Worm (Caenorhabditis elegans) whole organism, L1 larva: ENCODE results near the gene tkr-1.

ENCODE experiments used
- C04F5.9 ChIP-seq: sonication (generic microtip); optimal IDR thresholded peaks from 2 replicates; lab custom pipeline; 2016; ENCODE audit warnings: missing genetic modification characterization, missing compliant biosample characterization
- C16A3.4 ChIP-seq: fragments of 150-350 bp; optimal IDR thresholded peaks from 2 replicates; lab custom pipeline; 2014; ENCODE audit warnings: missing biosample characterization, missing genetic modification characterization
- C34B4.2 ChIP-seq: sonication (generic microtip); optimal IDR thresholded peaks from 2 replicates; lab custom pipeline; 2017; ENCODE audit warnings: mild to moderate bottlenecking, missing genetic modification characterization, missing compliant biosample characterization
- F16B12.6 ChIP-seq: fragments of 150-350 bp; optimal IDR thresholded peaks from 2 replicates; lab custom pipeline; 2014; ENCODE audit warnings: missing biosample characterization, missing genetic modification characterization
- ama-1 ChIP-seq: fragments of 150-350 bp; optimal IDR thresholded peaks from 2 replicates; lab custom pipeline; 2014
- blmp-1 ChIP-seq: fragments of 150-350 bp; optimal IDR thresholded peaks from 2 replicates; lab custom pipeline; 2014; ENCODE audit warnings: missing biosample characterization, missing genetic modification characterization
- ceh-63 ChIP-seq: fragments of 200-800 bp; sonication (Bioruptor generic); optimal IDR thresholded peaks from 2 replicates; lab custom pipeline; 2018; ENCODE audit warnings: mild to moderate bottlenecking, missing genetic modification characterization, missing compliant biosample characterization
- ceh-82 ChIP-seq, 3 experiments: fragments of 150-350 bp in 1 of 3; sonication (generic microtip) in 2 of 3; optimal IDR thresholded peaks; 2 replicates each; lab custom pipeline; 2014 to 2017; ENCODE audit warnings: missing biosample characterization in 3 of 3, missing genetic modification characterization in 3 of 3
- ceh-90 ChIP-seq: sonication (generic microtip); optimal IDR thresholded peaks from 2 replicates; lab custom pipeline; 2016; ENCODE audit warnings: missing genetic modification characterization, missing compliant biosample characterization
- ces-1 ChIP-seq: fragments of 150-350 bp; optimal IDR thresholded peaks from 2 replicates; lab custom pipeline; 2014; ENCODE audit warnings: missing biosample characterization, missing genetic modification reagents, missing genetic modification characterization
- dpl-1 ChIP-seq, 3 experiments: fragments of 150-350 bp in 2 of 3; sonication (generic microtip) in 1 of 3; optimal IDR thresholded peaks; 2 replicates each; lab custom pipeline; 2014 to 2017; ENCODE audit warnings: missing biosample characterization in 3 of 3, missing genetic modification characterization in 3 of 3, missing genetic modification reagents in 3 of 3
- dsc-1 ChIP-seq: sonication (generic microtip); optimal IDR thresholded peaks from 2 replicates; lab custom pipeline; 2016; ENCODE audit warnings: mild to moderate bottlenecking, missing genetic modification characterization, missing compliant biosample characterization
- egl-27 ChIP-seq, 2 experiments: fragments of 150-350 bp in 1 of 2; sonication (generic microtip); optimal IDR thresholded peaks; 3 replicates each; lab custom pipeline; 2017 to 2018; ENCODE audit warnings: missing biosample characterization in 2 of 2, missing genetic modification characterization in 2 of 2, missing genetic modification reagents in 2 of 2
- elt-3 ChIP-seq, 6 experiments: fragments of 150-350 bp in 1 of 6; sonication (generic microtip); optimal IDR thresholded peaks; 2 replicates each; lab custom pipeline; 2017 to 2018; ENCODE audit warnings: missing biosample characterization in 6 of 6, missing genetic modification characterization in 6 of 6, inconsistent platforms in 1 of 6
- ets-5 ChIP-seq: fragments of 200-800 bp; sonication (Bioruptor generic); IDR thresholded peaks from 2 replicates; pipeline ENCODE4 v1.3.6; 2022; ENCODE audit warnings: missing genetic modification characterization, missing compliant biosample characterization
- fkh-10 ChIP-seq: sonication (generic microtip); optimal IDR thresholded peaks from 2 replicates; lab custom pipeline; 2017; ENCODE audit warnings: missing biosample characterization, missing genetic modification reagents, missing genetic modification characterization
- fkh-8 ChIP-seq: sonication (generic microtip); optimal IDR thresholded peaks from 2 replicates; lab custom pipeline; 2016; ENCODE audit warnings: mild to moderate bottlenecking, missing genetic modification characterization, missing compliant biosample characterization
- fos-1 ChIP-seq: fragments of 150-350 bp; optimal IDR thresholded peaks from 2 replicates; lab custom pipeline; 2014; ENCODE audit warnings: missing biosample characterization, missing genetic modification characterization
- grh-1 ChIP-seq: fragments of 200-800 bp; sonication (Bioruptor generic); IDR thresholded peaks from 2 replicates; pipeline ENCODE4 v1.3.6; 2022; ENCODE audit warnings: missing genetic modification reagents, missing genetic modification characterization, missing compliant biosample characterization
- hlh-17 ChIP-seq: fragments of 200-800 bp; sonication (Bioruptor generic); optimal IDR thresholded peaks from 2 replicates; lab custom pipeline; 2018; ENCODE audit warnings: missing genetic modification characterization, mild to moderate bottlenecking, missing compliant biosample characterization, moderate library complexity, borderline replicate concordance
- isw-1 ChIP-seq: fragments of 200-800 bp; sonication (Bioruptor generic); IDR thresholded peaks from 2 replicates; pipeline ENCODE4 v1.3.6; 2022; ENCODE audit warnings: missing genetic modification characterization, missing compliant biosample characterization
- jun-1 ChIP-seq: fragments of 150-350 bp; optimal IDR thresholded peaks from 2 replicates; lab custom pipeline; 2014; ENCODE audit warnings: missing biosample characterization, missing genetic modification reagents, missing genetic modification characterization
- lin-14 ChIP-seq: fragments of 200-800 bp; sonication (Bioruptor generic); optimal IDR thresholded peaks from 2 replicates; lab custom pipeline; 2018; ENCODE audit warnings: mild to moderate bottlenecking, missing genetic modification characterization, moderate library complexity, missing compliant biosample characterization
- lin-35 ChIP-seq, 2 experiments: fragments of 150-350 bp; optimal IDR thresholded peaks; 2 replicates each; lab custom pipeline; 2014; ENCODE audit warnings: missing biosample characterization in 2 of 2, missing genetic modification characterization in 2 of 2, missing genetic modification reagents in 2 of 2
- lin-39 ChIP-seq: fragments of 150-350 bp; optimal IDR thresholded peaks from 2 replicates; lab custom pipeline; 2014; ENCODE audit warnings: missing biosample characterization, missing genetic modification reagents, missing genetic modification characterization
- lsy-2 ChIP-seq, 2 experiments: fragments of 150-350 bp; optimal IDR thresholded peaks; 2 replicates each; lab custom pipeline; 2014; ENCODE audit warnings: missing biosample characterization in 2 of 2, missing genetic modification characterization in 2 of 2
- mab-9 ChIP-seq: fragments of 200-800 bp; sonication (Bioruptor generic); IDR thresholded peaks from 2 replicates; pipeline ENCODE4 v1.3.6; 2022; ENCODE audit warnings: missing genetic modification reagents, missing genetic modification characterization, missing compliant biosample characterization
- mdl-1 ChIP-seq, 2 experiments: fragments of 150-350 bp; optimal IDR thresholded peaks; 2 replicates each; lab custom pipeline; 2014 to 2017; ENCODE audit warnings: missing biosample characterization in 2 of 2, missing genetic modification characterization in 2 of 2, inconsistent platforms in 1 of 2
- nhr-12 ChIP-seq: sonication (generic microtip); optimal IDR thresholded peaks from 2 replicates; lab custom pipeline; 2017; ENCODE audit warnings: missing biosample characterization, missing genetic modification characterization
- nhr-19 ChIP-seq: fragments of 200-800 bp; sonication (Bioruptor generic); conservative IDR thresholded peaks from 2 replicates; pipeline ENCODE4 v1.3.6; 2022; ENCODE audit warnings: missing genetic modification characterization, missing compliant biosample characterization
- nhr-71 ChIP-seq: sonication (generic microtip); optimal IDR thresholded peaks from 2 replicates; lab custom pipeline; 2016; ENCODE audit warnings: mild to moderate bottlenecking, missing genetic modification characterization, moderate library complexity, missing compliant biosample characterization
- nhr-77 ChIP-seq: fragments of 150-350 bp; optimal IDR thresholded peaks from 2 replicates; lab custom pipeline; 2014; ENCODE audit warnings: missing biosample characterization, missing genetic modification characterization
- nhr-85 ChIP-seq: sonication (generic microtip); peaks from one replicate; lab custom pipeline; 2016; ENCODE audit warnings: missing genetic modification characterization, inconsistent platforms, missing compliant biosample characterization
- nhr-90 ChIP-seq: sonication (generic microtip); optimal IDR thresholded peaks from 2 replicates; lab custom pipeline; 2016; ENCODE audit warnings: mild to moderate bottlenecking, missing genetic modification characterization, missing compliant biosample characterization; ENCODE audit not compliant: poor library complexity
- pag-3 ChIP-seq: sonication (generic microtip); optimal IDR thresholded peaks from 2 replicates; lab custom pipeline; 2017; ENCODE audit warnings: missing genetic modification characterization, mild to moderate bottlenecking, missing compliant biosample characterization, antibody characterized with exemption, borderline replicate concordance; ENCODE audit not compliant: insufficient read depth
- rnt-1 ChIP-seq: sonication (generic microtip); optimal IDR thresholded peaks from 2 replicates; lab custom pipeline; 2016; ENCODE audit warnings: mild to moderate bottlenecking, missing genetic modification characterization, moderate library complexity, missing compliant biosample characterization
- skn-1 ChIP-seq: fragments of 150-350 bp; optimal IDR thresholded peaks from 2 replicates; lab custom pipeline; 2014; ENCODE audit warnings: missing biosample characterization, missing genetic modification characterization
- snu-23 ChIP-seq: sonication (generic microtip); optimal IDR thresholded peaks from 2 replicates; lab custom pipeline; 2016; ENCODE audit warnings: missing genetic modification characterization, missing compliant biosample characterization
- sup-37 ChIP-seq: fragments of 200-800 bp; sonication (Bioruptor generic); optimal IDR thresholded peaks from 2 replicates; lab custom pipeline; 2018; ENCODE audit warnings: mild to moderate bottlenecking, missing genetic modification characterization, missing compliant biosample characterization
- swsn-7 ChIP-seq: sonication (generic microtip); optimal IDR thresholded peaks from 2 replicates; lab custom pipeline; 2016; ENCODE audit warnings: missing genetic modification characterization, missing compliant biosample characterization
- tbx-2 ChIP-seq: sonication (generic microtip); optimal IDR thresholded peaks from 2 replicates; lab custom pipeline; 2016; ENCODE audit warnings: missing genetic modification characterization, missing compliant biosample characterization
- tlp-1 ChIP-seq: fragments of 150-350 bp; optimal IDR thresholded peaks from 2 replicates; lab custom pipeline; 2014; ENCODE audit warnings: missing biosample characterization, missing genetic modification characterization
- unc-98 ChIP-seq: fragments of 200-800 bp; sonication (Bioruptor generic); IDR thresholded peaks from 2 replicates; pipeline ENCODE4 v1.3.6; 2022; ENCODE audit warnings: missing genetic modification characterization, missing compliant biosample characterization
- zip-4 ChIP-seq: fragments of 200-800 bp; sonication (Bioruptor generic); optimal IDR thresholded peaks from 2 replicates; lab custom pipeline; 2018; ENCODE audit warnings: mild to moderate bottlenecking, missing genetic modification characterization, moderate library complexity, missing compliant biosample characterization
- ztf-11 ChIP-seq, 2 experiments: sonication (generic microtip); optimal IDR thresholded peaks; 2 replicates each; lab custom pipeline; 2016 to 2017; ENCODE audit warnings: missing genetic modification characterization in 2 of 2, missing biosample characterization in 1 of 2, missing compliant biosample characterization in 1 of 2

tkr-1 gene

DNA sequence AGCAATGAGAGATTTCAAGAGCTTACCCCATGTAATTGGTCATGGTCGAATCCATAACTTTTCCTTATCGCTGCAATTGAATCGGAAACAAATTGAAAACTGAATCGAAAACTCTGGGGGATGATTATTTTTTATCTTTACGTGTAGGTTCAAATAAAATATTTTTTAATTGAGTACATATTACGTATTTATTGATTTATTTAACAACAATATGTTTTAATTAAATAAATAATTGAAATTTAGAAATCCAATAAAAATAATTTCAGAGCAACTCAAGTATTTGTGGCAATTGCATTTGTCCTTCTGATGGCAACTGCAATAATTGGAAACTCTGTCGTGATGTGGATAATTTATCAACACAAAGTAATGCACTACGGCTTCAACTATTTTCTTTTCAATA, 1.9 kb downstream of the tkr-1 start, which contains the start of gene C38C10.3:
C38C10.3 (minus strand) TSS at position 101 of the 400 bp plus-strand sequence.
- TF ChIP-seq ets-5 (no peak), lsy-2 (tag; optimal IDR thresholded peaks at IDR 0.05; lab: Kevin White, UChicago) (no peak), ceh-82 (tag; optimal IDR thresholded peaks at IDR 0.05; lab: Kevin White, UChicago) (no peak), fos-1 (tag; lab: Kevin White, UChicago) (no peak), swsn-7 (no peak), C04F5.9 (tag; lab: Kevin White, UChicago) (no peak), dpl-1 (GFP tag; optimal IDR thresholded peaks at IDR 0.05; lab: Kevin White, UChicago) (no peak), hlh-17 (GFP tag; lab: Kevin White, UChicago) (no peak)

DNA sequence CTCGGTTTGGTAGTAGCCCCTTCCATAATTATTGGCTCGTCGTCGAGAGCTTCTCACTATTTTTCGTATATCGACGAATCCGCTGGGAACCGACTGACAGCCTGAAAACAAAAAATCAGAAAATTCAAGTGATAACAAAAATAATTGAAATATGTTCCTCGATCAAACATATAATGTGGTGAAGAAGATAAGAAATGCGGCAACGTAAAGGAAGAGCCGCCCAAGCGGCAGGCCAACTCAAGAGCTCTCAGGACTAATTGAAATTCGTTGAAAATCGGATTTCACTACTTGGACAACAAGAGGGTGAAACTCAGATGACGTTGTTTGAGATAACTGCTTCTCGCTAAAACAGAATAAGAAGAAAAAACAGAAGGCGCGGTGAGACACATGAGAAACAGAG, 6.4 kb downstream of the tkr-1 start, which contains the start of gene slc-17.2:
slc-17.2 (minus strand) TSS at position 101 of the 400 bp plus-strand sequence.
- TF ChIP-seq ceh-63 (GFP tag; lab: Kevin White, UChicago) (no peak), mab-9 (GFP tag; lab: Robert Waterston, UW) (no peak), ztf-11 (tag; optimal IDR thresholded peaks at IDR 0.05; lab: Kevin White, UChicago) (no peak), blmp-1 (tag; lab: Kevin White, UChicago) (no peak), nhr-19 (GFP tag; lab: Robert Waterston, UW) (no peak), elt-3 (tag; optimal IDR thresholded peaks at IDR 0.05; lab: Kevin White, UChicago) (no peak), fos-1 (tag; lab: Kevin White, UChicago) (no peak), fkh-10 (GFP tag; lab: Kevin White, UChicago) (peak; percentile 10), swsn-7 (no peak), ceh-90 (tag; lab: Kevin White, UChicago) (no peak), sup-37 (GFP tag; lab: Kevin White, UChicago) (no peak), pag-3 (tag; lab: Kevin White, UChicago) (no peak), fkh-8 (peak; percentile 52), snu-23 (GFP tag; lab: Kevin White, UChicago) (no peak), lin-14 (GFP tag; lab: Kevin White, UChicago) (peak; percentile 18), isw-1 (GFP tag; lab: Robert Waterston, UW) (no peak), nhr-12 (tag; lab: Kevin White, UChicago) (no peak), grh-1 (GFP tag; lab: Robert Waterston, UW) (no peak), C16A3.4 (tag; lab: Kevin White, UChicago) (no peak)

- TF ChIP-seq nhr-71 (tag; lab: Kevin White, UChicago) = peak; percentile 47
- no peak for TF ChIP-seq tlp-1 (tag; lab: Kevin White, UChicago)
- TF ChIP-seq lin-39 (tag; lab: Kevin White, UChicago) = no peak
- peak in 1 of 2 experiments; percentile 49 for TF ChIP-seq mdl-1 (tag; optimal IDR thresholded peaks at IDR 0.05; lab: Kevin White, UChicago)
- no peak for TF ChIP-seq skn-1 (tag; lab: Kevin White, UChicago)
- peak; percentile 30 to 41 for TF ChIP-seq lsy-2 (tag; optimal IDR thresholded peaks at IDR 0.05; lab: Kevin White, UChicago)
- peak in 1 of 3 experiments; percentile 0 for TF ChIP-seq ceh-82 (tag; optimal IDR thresholded peaks at IDR 0.05; lab: Kevin White, UChicago)
- no peak for TF ChIP-seq zip-4
- TF ChIP-seq C16A3.4 (tag; lab: Kevin White, UChicago) = no peak
- peak; percentile 77 for TF ChIP-seq lin-14 (GFP tag; lab: Kevin White, UChicago)
- peak; percentile 70 for TF ChIP-seq blmp-1 (tag; lab: Kevin White, UChicago)
- no peak for TF ChIP-seq ceh-63 (GFP tag; lab: Kevin White, UChicago)
- no peak for TF ChIP-seq swsn-7
- TF ChIP-seq lin-35 (GFP tag; optimal IDR thresholded peaks at IDR 0.05; lab: Kevin White, UChicago) = peak; percentile 4 to 23
- no peak for TF ChIP-seq tbx-2 (tag; lab: Kevin White, UChicago)
- no peak for TF ChIP-seq egl-27 (tag; optimal IDR thresholded peaks at IDR 0.05; lab: Kevin White, UChicago)
- no peak for TF ChIP-seq ama-1 (lab: Kevin White, UChicago)
- TF ChIP-seq rnt-1 (tag; lab: Kevin White, UChicago) = peak; percentile 9
- peak in 2 of 3 experiments; percentile 9 to 46 for TF ChIP-seq dpl-1 (GFP tag; optimal IDR thresholded peaks at IDR 0.05; lab: Kevin White, UChicago)
- TF ChIP-seq dsc-1 (tag; lab: Kevin White, UChicago) = no peak
- no peak for TF ChIP-seq jun-1 (tag; lab: Kevin White, UChicago)
- peak; percentile 41 for TF ChIP-seq fkh-8
- TF ChIP-seq ztf-11 (tag; optimal IDR thresholded peaks at IDR 0.05; lab: Kevin White, UChicago) = no peak
- peak; percentile 13 for TF ChIP-seq pag-3 (tag; lab: Kevin White, UChicago)
- TF ChIP-seq unc-98 (GFP tag; lab: Robert Waterston, UW) = no peak
- no peak for TF ChIP-seq fos-1 (tag; lab: Kevin White, UChicago)
- TF ChIP-seq C34B4.2 (tag; lab: Kevin White, UChicago) = no peak
- TF ChIP-seq nhr-77 (tag; lab: Kevin White, UChicago) = no peak
- no peak for TF ChIP-seq nhr-85 (tag; lab: Kevin White, UChicago)
- peak; percentile 43 for TF ChIP-seq F16B12.6 (tag; lab: Kevin White, UChicago)
- peak; percentile 10 for TF ChIP-seq snu-23 (GFP tag; lab: Kevin White, UChicago)
- no peak for TF ChIP-seq ceh-90 (tag; lab: Kevin White, UChicago)
- no peak for TF ChIP-seq ces-1
- TF ChIP-seq nhr-90 (tag; lab: Kevin White, UChicago) = no peak
Measured at ce11 chrIII:9390924-9391323, 7.3 kb downstream of the tkr-1 start.
